Worm (Caenorhabditis elegans) whole organism, L4 larva: ENCODE measurements around the gene C50F4.4.

Source experiments
- F10B5.3 ChIP-seq: sonication (generic microtip); optimal IDR thresholded peaks from 2 replicates; lab custom pipeline; 2016; ENCODE audit warnings: mild to moderate bottlenecking, missing genetic modification characterization, missing compliant biosample characterization
- F37D6.2 ChIP-seq: sonication (generic microtip); optimal IDR thresholded peaks from 2 replicates; lab custom pipeline; 2016; ENCODE audit warnings: mild to moderate bottlenecking, missing genetic modification characterization, missing compliant biosample characterization
- F44E2.7 ChIP-seq: fragments of 200-800 bp; sonication (Bioruptor generic); IDR thresholded peaks from 2 replicates; pipeline ENCODE4 v2.1.2; 2022; ENCODE audit warnings: missing genetic modification characterization, missing compliant biosample characterization
- F49E8.2 ChIP-seq: sonication (generic microtip); optimal IDR thresholded peaks from 2 replicates; lab custom pipeline; 2016; ENCODE audit warnings: missing compliant biosample characterization, mild to moderate bottlenecking, missing genetic modification characterization, borderline replicate concordance
- R02D3.7 ChIP-seq: fragments of 150-350 bp; sonication (generic microtip); optimal IDR thresholded peaks from 3 replicates; lab custom pipeline; 2014; ENCODE audit warnings: missing biosample characterization, missing genetic modification characterization
- T26A8.4 ChIP-seq: fragments of 200-800 bp; sonication (Bioruptor generic); IDR thresholded peaks from 2 replicates; pipeline ENCODE4 v1.3.6; 2022; ENCODE audit warnings: missing genetic modification characterization, missing compliant biosample characterization
- Y75B8A.6 ChIP-seq: fragments of 200-800 bp; sonication (Bioruptor generic); IDR thresholded peaks from 2 replicates; pipeline ENCODE4 v1.3.6; 2022; ENCODE audit warnings: missing genetic modification reagents, missing genetic modification characterization, missing compliant biosample characterization
- ZK337.2 ChIP-seq: fragments of 200-800 bp; sonication (Bioruptor generic); IDR thresholded peaks from 2 replicates; pipeline ENCODE4 v1.3.6; 2022; ENCODE audit warnings: missing genetic modification reagents, missing genetic modification characterization, missing compliant biosample characterization
- aha-1 ChIP-seq: fragments of 150-350 bp; peaks from one replicate; lab custom pipeline; 2014; ENCODE audit warnings: missing biosample characterization, missing genetic modification characterization
- aly-2 ChIP-seq: sonication (generic microtip); optimal IDR thresholded peaks from 2 replicates; lab custom pipeline; 2018; ENCODE audit warnings: missing biosample characterization, missing genetic modification characterization
- ama-1 ChIP-seq: fragments of 150-350 bp; optimal IDR thresholded peaks from 2 replicates; lab custom pipeline; 2014; ENCODE audit warnings: inconsistent platforms, mixed read lengths
- arid-1 ChIP-seq: fragments of 200-800 bp; sonication (Bioruptor generic); conservative IDR thresholded peaks from 2 replicates; pipeline ENCODE4 v1.3.6; 2022; ENCODE audit warnings: missing genetic modification reagents, missing genetic modification characterization, missing compliant biosample characterization
- ceh-20 ChIP-seq: fragments of 200-800 bp; sonication (Bioruptor generic); IDR thresholded peaks from 2 replicates; pipeline ENCODE4 v1.3.6; 2022; ENCODE audit warnings: missing genetic modification reagents, missing genetic modification characterization, missing compliant biosample characterization
- ceh-44 ChIP-seq: fragments of 200-800 bp; sonication (Bioruptor generic); IDR thresholded peaks from 2 replicates; pipeline ENCODE4 v1.3.6; 2022; ENCODE audit warnings: missing genetic modification reagents, missing genetic modification characterization, missing compliant biosample characterization
- ces-1 ChIP-seq: fragments of 150-350 bp; sonication (generic microtip); optimal IDR thresholded peaks from 4 replicates; lab custom pipeline; 2014; ENCODE audit warnings: missing biosample characterization, missing genetic modification reagents, missing genetic modification characterization
- daf-16 ChIP-seq, 3 experiments: sonication (generic microtip); optimal IDR thresholded peaks; 2 replicates each; lab custom pipeline; 2016 to 2017; ENCODE audit warnings: missing genetic modification characterization in 3 of 3, missing genetic modification reagents in 3 of 3, mild to moderate bottlenecking in 2 of 3, missing compliant biosample characterization in 2 of 3, missing biosample characterization in 1 of 3, moderate library complexity in 1 of 3
- daf-19 ChIP-seq: fragments of 200-800 bp; sonication (Bioruptor generic); conservative IDR thresholded peaks from 2 replicates; pipeline ENCODE4 v1.3.6; 2022; ENCODE audit warnings: missing genetic modification characterization, missing compliant biosample characterization
- dmd-6 ChIP-seq: fragments of 200-800 bp; sonication (Bioruptor generic); IDR thresholded peaks from 2 replicates; pipeline ENCODE4 v1.3.6; 2022; ENCODE audit warnings: missing genetic modification reagents, missing genetic modification characterization, missing compliant biosample characterization
- dmd-8 ChIP-seq: fragments of 200-800 bp; sonication (Bioruptor generic); IDR thresholded peaks from 2 replicates; pipeline ENCODE4 v1.3.6; 2022; ENCODE audit warnings: missing genetic modification characterization, missing compliant biosample characterization
- dpl-1 ChIP-seq: fragments of 150-350 bp; optimal IDR thresholded peaks from 2 replicates; lab custom pipeline; 2014; ENCODE audit warnings: missing biosample characterization, missing genetic modification reagents, missing genetic modification characterization
- dve-1 ChIP-seq: sonication (generic microtip); optimal IDR thresholded peaks from 2 replicates; lab custom pipeline; 2017; ENCODE audit warnings: antibody characterized with exemption, mild to moderate bottlenecking, missing genetic modification characterization, missing compliant biosample characterization; ENCODE audit not compliant: insufficient read depth
- hlh-11 ChIP-seq: fragments of 200-800 bp; sonication (Bioruptor generic); optimal IDR thresholded peaks from 2 replicates; lab custom pipeline; 2018; ENCODE audit warnings: mild to moderate bottlenecking, missing genetic modification characterization, missing compliant biosample characterization
- hlh-30 ChIP-seq: sonication (generic microtip); optimal IDR thresholded peaks from 2 replicates; lab custom pipeline; 2017; ENCODE audit warnings: antibody characterized with exemption, mild to moderate bottlenecking, missing genetic modification characterization, missing compliant biosample characterization; ENCODE audit not compliant: insufficient read depth
- hmg-1.1 ChIP-seq: fragments of 200-800 bp; sonication (Bioruptor generic); IDR thresholded peaks from 2 replicates; pipeline ENCODE4 v1.3.6; 2022; ENCODE audit warnings: missing genetic modification reagents, missing genetic modification characterization, missing compliant biosample characterization
- jun-1 ChIP-seq: fragments of 150-350 bp; optimal IDR thresholded peaks from 2 replicates; lab custom pipeline; 2014; ENCODE audit warnings: missing biosample characterization, missing genetic modification reagents, missing genetic modification characterization
- lin-13 ChIP-seq: fragments of 150-350 bp; optimal IDR thresholded peaks from 2 replicates; lab custom pipeline; 2014; ENCODE audit warnings: missing biosample characterization, missing genetic modification reagents, missing genetic modification characterization
- lin-15B ChIP-seq: fragments of 150-350 bp; sonication (generic microtip); optimal IDR thresholded peaks from 3 replicates; lab custom pipeline; 2014; ENCODE audit warnings: missing biosample characterization, missing genetic modification characterization
- lin-29 ChIP-seq: fragments of 200-800 bp; sonication (Bioruptor generic); IDR thresholded peaks from 2 replicates; pipeline ENCODE4 v1.3.6; 2022; ENCODE audit warnings: missing genetic modification reagents, missing genetic modification characterization, missing compliant biosample characterization
- lsy-2 ChIP-seq, 2 experiments: fragments of 150-350 bp in 1 of 2; sonication (generic microtip) in 1 of 2; optimal IDR thresholded peaks; 2 replicates each; lab custom pipeline; 2014 to 2017; ENCODE audit warnings: missing biosample characterization in 2 of 2, missing genetic modification characterization in 2 of 2
- mes-2 ChIP-seq: sonication (generic microtip); optimal IDR thresholded peaks from 2 replicates; lab custom pipeline; 2016; ENCODE audit warnings: missing genotype, mild to moderate bottlenecking, missing genetic modification characterization, missing compliant biosample characterization; ENCODE audit not compliant: poor library complexity, severe bottlenecking
- mxl-2 ChIP-seq: fragments of 200-800 bp; sonication (Bioruptor generic); conservative IDR thresholded peaks from 2 replicates; pipeline ENCODE4 v1.3.6; 2022; ENCODE audit warnings: missing genetic modification reagents, missing genetic modification characterization, missing compliant biosample characterization
- nhr-11 ChIP-seq: fragments of 150-350 bp; optimal IDR thresholded peaks from 2 replicates; lab custom pipeline; 2014; ENCODE audit warnings: missing biosample characterization, missing genetic modification characterization
- nhr-111 ChIP-seq: fragments of 200-800 bp; sonication (Bioruptor generic); optimal IDR thresholded peaks from 2 replicates; lab custom pipeline; 2018; ENCODE audit warnings: mild to moderate bottlenecking, missing genetic modification characterization, missing compliant biosample characterization
- nhr-28 ChIP-seq: fragments of 150-350 bp; optimal IDR thresholded peaks from 2 replicates; lab custom pipeline; 2014; ENCODE audit warnings: missing biosample characterization, missing genetic modification characterization
- nhr-41 ChIP-seq: fragments of 200-800 bp; sonication (Bioruptor generic); IDR thresholded peaks from 2 replicates; pipeline ENCODE4 v1.3.6; 2022; ENCODE audit warnings: missing genetic modification reagents, missing genetic modification characterization, missing compliant biosample characterization
- nhr-6 ChIP-seq: fragments of 150-350 bp; optimal IDR thresholded peaks from 2 replicates; lab custom pipeline; 2014; ENCODE audit warnings: missing biosample characterization, missing genetic modification characterization
- pqm-1 ChIP-seq: sonication (generic microtip); optimal IDR thresholded peaks from 2 replicates; lab custom pipeline; 2017; ENCODE audit warnings: missing biosample characterization, missing genetic modification characterization
- rbr-2 ChIP-seq: sonication (generic microtip); optimal IDR thresholded peaks from 2 replicates; lab custom pipeline; 2016; ENCODE audit warnings: missing genotype, missing genetic modification characterization, missing compliant biosample characterization
- snpc-1.2 ChIP-seq: fragments of 200-800 bp; sonication (Bioruptor generic); IDR thresholded peaks from 2 replicates; pipeline ENCODE4 v1.3.6; 2022; ENCODE audit warnings: missing genetic modification reagents, missing genetic modification characterization, missing compliant biosample characterization
- spr-1 ChIP-seq: sonication (generic microtip); optimal IDR thresholded peaks from 2 replicates; lab custom pipeline; 2016; ENCODE audit warnings: mild to moderate bottlenecking, missing genetic modification characterization, missing compliant biosample characterization
- tra-1 ChIP-seq: fragments of 200-800 bp; sonication (Bioruptor generic); IDR thresholded peaks from 2 replicates; pipeline ENCODE4 v1.3.6; 2022; ENCODE audit warnings: missing genetic modification reagents, missing genetic modification characterization, missing compliant biosample characterization
- unc-62 ChIP-seq, 3 experiments: fragments of 150-350 bp in 1 of 3; sonication (generic microtip); optimal IDR thresholded peaks in 2 of 3; peaks in 1 of 3; 1 replicate in 1 of 3; 2 replicates in 2 of 3; lab custom pipeline; 2014 to 2017; ENCODE audit warnings: missing biosample characterization in 3 of 3, missing genetic modification characterization in 3 of 3, missing genetic modification reagents in 3 of 3, missing genotype in 1 of 3
- vab-7 ChIP-seq: fragments of 200-800 bp; sonication (Bioruptor generic); IDR thresholded peaks from 2 replicates; pipeline ENCODE4 v1.3.6; 2022; ENCODE audit warnings: missing genetic modification reagents, missing genetic modification characterization, missing compliant biosample characterization
- zfp-3 ChIP-seq: fragments of 200-800 bp; sonication (Bioruptor generic); conservative IDR thresholded peaks from 2 replicates; pipeline ENCODE4 v1.3.6; 2022; ENCODE audit warnings: missing genetic modification reagents, missing genetic modification characterization, missing compliant biosample characterization
- ztf-7 ChIP-seq: fragments of 150-350 bp; optimal IDR thresholded peaks from 2 replicates; lab custom pipeline; 2014; ENCODE audit warnings: missing biosample characterization, missing genetic modification characterization

The C50F4.4 gene

DNA sequence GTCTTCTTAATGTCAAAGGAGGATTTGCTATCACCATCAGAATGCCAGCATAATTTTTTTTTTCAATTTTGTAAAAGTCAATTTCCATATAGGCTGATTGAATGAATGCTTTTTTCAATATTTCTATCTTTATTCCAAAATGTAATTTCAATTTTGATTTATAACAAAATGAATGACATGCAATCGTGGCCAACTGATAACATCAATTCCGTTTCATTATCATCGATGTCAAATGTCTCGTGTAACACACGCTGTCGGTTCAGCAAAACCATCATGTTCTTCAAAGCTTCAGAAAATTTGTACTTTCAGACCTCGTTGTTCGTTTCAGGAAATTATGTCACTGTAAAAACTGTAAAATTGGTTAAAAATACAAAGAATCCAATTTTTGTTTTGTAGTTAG is 29.6 kb upstream of the C50F4.4 start (continued):
- TF ChIP-seq ceh-20 (GFP tag; lab: Robert Waterston, UW) (peak; percentile 90), rbr-2 (no peak), T26A8.4 (GFP tag; lab: Robert Waterston, UW) (no peak), lin-13 (GFP tag; lab: Kevin White, UChicago) (no peak), F37D6.2 (tag; lab: Kevin White, UChicago) (no peak), ces-1 (no peak), F44E2.7 (no peak), mes-2 (tag; lab: Kevin White, UChicago) (no peak), lin-29 (GFP tag; lab: Robert Waterston, UW) (no peak), lin-15B (tag; lab: Kevin White, UChicago) (no peak), nhr-111 (GFP tag; lab: Kevin White, UChicago) (no peak), nhr-6 (no peak), unc-62 (GFP tag; optimal IDR thresholded peaks at IDR 0.05 in 1 of 2; lab: Kevin White, UChicago) (no peak), unc-62 (tag; optimal IDR thresholded peaks at IDR 0.05; lab: Kevin White, UChicago) (no peak), F49E8.2 (tag; lab: Kevin White, UChicago) (no peak), nhr-28 (tag; lab: Kevin White, UChicago) (peak; percentile 79), vab-7 (GFP tag; lab: Robert Waterston, UW) (no peak), lsy-2 (tag; optimal IDR thresholded peaks at IDR 0.05; lab: Kevin White, UChicago) (no peak), dve-1 (tag; lab: Kevin White, UChicago) (peak; percentile 68), snpc-1.2 (GFP tag; lab: Robert Waterston, UW) (no peak), aly-2 (tag; lab: Kevin White, UChicago) (no peak), dpl-1 (GFP tag; lab: Kevin White, UChicago) (no peak), nhr-11 (tag; lab: Kevin White, UChicago) (no peak), mxl-2 (GFP tag; lab: Robert Waterston, UW) (no peak), daf-16 (GFP tag; optimal IDR thresholded peaks at IDR 0.05; lab: Kevin White, UChicago) (no peak), daf-16 (tag; optimal IDR thresholded peaks at IDR 0.05; lab: Kevin White, UChicago) (peak; percentile 25), pqm-1 (peak; percentile 71), Y75B8A.6 (no peak), dmd-8 (GFP tag; lab: Robert Waterston, UW) (no peak), tra-1 (no peak), zfp-3 (no peak), hlh-30 (peak; percentile 48), nhr-41 (0 out of 2 replicates have a peak, but pooled peaks have one; percentile 41), ama-1 (lab: Kevin White, UChicago) (no peak), arid-1 (GFP tag; lab: Robert Waterston, UW) (no peak), hmg-1.1 (GFP tag; lab: Robert Waterston, UW) (no peak), jun-1 (no peak), R02D3.7 (no peak), ceh-44 (GFP tag; lab: Robert Waterston, UW) (no peak), ZK337.2 (no peak)
- TF ChIP-seq, all 104 proteins: peak for 13

DNA sequence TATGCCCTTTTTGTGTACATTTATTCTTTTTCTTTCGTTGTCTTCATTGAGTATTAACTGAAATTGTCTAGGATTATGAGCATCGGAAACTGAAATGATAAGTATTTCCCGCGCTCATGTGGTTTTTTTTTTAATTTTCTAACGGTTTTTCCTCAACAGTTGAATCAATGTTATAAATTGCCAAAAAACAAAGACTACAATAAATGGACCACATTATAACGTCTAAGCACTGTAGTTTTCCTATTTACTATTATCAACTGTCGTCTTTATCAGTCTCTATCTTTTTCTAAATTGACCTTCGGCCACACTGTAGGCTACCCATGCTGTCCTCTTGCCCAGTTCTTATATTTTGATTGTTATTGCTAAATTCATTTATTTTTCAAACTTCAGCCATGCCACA is 28.8 kb upstream of the C50F4.4 start, which contains the start of gene acs-14:
acs-14 (plus strand) TSS at position 391 of the 400 bp plus-strand sequence.
- TF ChIP-seq dve-1 (tag; lab: Kevin White, UChicago) (peak; percentile 26), dmd-6 (GFP tag; lab: Robert Waterston, UW) (peak; percentile 34; the same call in 1 of the 2 replicates), nhr-28 (tag; lab: Kevin White, UChicago) (peak; percentile 50), aha-1 (tag; lab: Kevin White, UChicago) (peak; percentile 74), spr-1 (tag; lab: Kevin White, UChicago) (no peak), hlh-11 (peak; percentile 16), pqm-1 (peak; percentile 23), F10B5.3 (tag; lab: Kevin White, UChicago) (no peak), daf-16 (GFP tag; optimal IDR thresholded peaks at IDR 0.05; lab: Kevin White, UChicago) (no peak), daf-16 (tag; optimal IDR thresholded peaks at IDR 0.05; lab: Kevin White, UChicago) (peak; percentile 56), ztf-7 (tag; lab: Kevin White, UChicago) (no peak), daf-19 (no peak)
